Worm (Caenorhabditis elegans) whole organism, L3 larva: ENCODE data around the gene rab-39.

ENCODE experiments used
- R02D3.7 ChIP-seq: fragments of 150-350 bp; optimal IDR thresholded peaks from 2 replicates; lab custom pipeline; 2014; ENCODE audit warnings: missing biosample characterization, missing genetic modification characterization
- ZK546.5 ChIP-seq: sonication (generic microtip); optimal IDR thresholded peaks from 2 replicates; lab custom pipeline; 2017; ENCODE audit warnings: missing biosample characterization, missing genetic modification characterization
- ama-1 ChIP-seq: fragments of 150-350 bp; optimal IDR thresholded peaks from 2 replicates; lab custom pipeline; 2018
- ceh-16 ChIP-seq: sonication (generic microtip); optimal IDR thresholded peaks from 2 replicates; lab custom pipeline; 2017; ENCODE audit warnings: missing biosample characterization, missing genetic modification characterization
- ceh-9 ChIP-seq: sonication (generic microtip); optimal IDR thresholded peaks from 2 replicates; lab custom pipeline; 2018; ENCODE audit warnings: missing biosample characterization, missing genetic modification characterization
- egl-5 ChIP-seq: fragments of 150-350 bp; optimal IDR thresholded peaks from 2 replicates; lab custom pipeline; 2017; ENCODE audit warnings: missing biosample characterization, missing genetic modification reagents, missing genetic modification characterization, inconsistent platforms
- elt-2 ChIP-seq: sonication (generic microtip); optimal IDR thresholded peaks from 2 replicates; lab custom pipeline; 2016; ENCODE audit warnings: missing genetic modification reagents, mild to moderate bottlenecking, missing genetic modification characterization, missing compliant biosample characterization
- elt-3 ChIP-seq, 3 experiments: fragments of 150-350 bp in 1 of 3; sonication (generic microtip) in 2 of 3; optimal IDR thresholded peaks; 2 replicates in 2 of 3; 4 replicates in 1 of 3; lab custom pipeline; 2014 to 2017; ENCODE audit warnings: missing biosample characterization in 3 of 3, missing genetic modification characterization in 3 of 3
- eor-1 ChIP-seq, 2 experiments: fragments of 150-350 bp; optimal IDR thresholded peaks; 2 replicates each; lab custom pipeline; 2014 to 2018; ENCODE audit warnings: missing biosample characterization in 2 of 2, missing genetic modification characterization in 2 of 2
- fkh-10 ChIP-seq: sonication (generic microtip); optimal IDR thresholded peaks from 2 replicates; lab custom pipeline; 2017; ENCODE audit warnings: missing biosample characterization, missing genetic modification reagents, missing genetic modification characterization
- hmg-11 ChIP-seq: sonication (generic microtip); optimal IDR thresholded peaks from 2 replicates; lab custom pipeline; 2016; ENCODE audit warnings: missing genetic modification characterization, missing compliant biosample characterization
- jun-1 ChIP-seq: fragments of 150-350 bp; optimal IDR thresholded peaks from 2 replicates; lab custom pipeline; 2014; ENCODE audit warnings: missing biosample characterization, missing genetic modification reagents, missing genetic modification characterization
- lin-15B ChIP-seq: fragments of 150-350 bp; optimal IDR thresholded peaks from 2 replicates; lab custom pipeline; 2014; ENCODE audit warnings: missing biosample characterization, missing genetic modification characterization
- lin-39 ChIP-seq: fragments of 150-350 bp; optimal IDR thresholded peaks from 2 replicates; lab custom pipeline; 2018; ENCODE audit warnings: missing biosample characterization, missing genetic modification reagents, missing genetic modification characterization
- lsy-12 ChIP-seq: sonication (generic microtip); optimal IDR thresholded peaks from 2 replicates; lab custom pipeline; 2016; ENCODE audit warnings: mild to moderate bottlenecking, missing genetic modification characterization, missing compliant biosample characterization
- mdl-1 ChIP-seq: fragments of 150-350 bp; optimal IDR thresholded peaks from 2 replicates; lab custom pipeline; 2014; ENCODE audit warnings: missing biosample characterization, missing genetic modification characterization
- mml-1 ChIP-seq: fragments of 150-350 bp; sonication (generic microtip); optimal IDR thresholded peaks from 3 replicates; lab custom pipeline; 2014; ENCODE audit warnings: missing biosample characterization, missing genetic modification characterization
- nfya-1 ChIP-seq: sonication (generic microtip); optimal IDR thresholded peaks from 2 replicates; lab custom pipeline; 2017; ENCODE audit warnings: missing genetic modification characterization, mild to moderate bottlenecking, missing compliant biosample characterization, antibody characterized with exemption, moderate library complexity; ENCODE audit not compliant: insufficient read depth
- nhr-11 ChIP-seq: fragments of 150-350 bp; optimal IDR thresholded peaks from 2 replicates; lab custom pipeline; 2014; ENCODE audit warnings: missing biosample characterization, missing genetic modification characterization
- nhr-12 ChIP-seq: fragments of 150-350 bp; optimal IDR thresholded peaks from 2 replicates; lab custom pipeline; 2014; ENCODE audit warnings: missing biosample characterization, missing genetic modification characterization
- nhr-23 ChIP-seq: fragments of 150-350 bp; optimal IDR thresholded peaks from 2 replicates; lab custom pipeline; 2014; ENCODE audit warnings: missing biosample characterization, missing genetic modification reagents, missing genetic modification characterization
- nhr-25 ChIP-seq: sonication (generic microtip); optimal IDR thresholded peaks from 2 replicates; lab custom pipeline; 2017; ENCODE audit warnings: missing biosample characterization, missing genetic modification characterization
- nhr-43 ChIP-seq: sonication (generic microtip); optimal IDR thresholded peaks from 2 replicates; lab custom pipeline; 2016; ENCODE audit warnings: mild to moderate bottlenecking, missing genetic modification characterization, missing compliant biosample characterization; ENCODE audit not compliant: poor library complexity, severe bottlenecking
- nhr-67 ChIP-seq: fragments of 150-350 bp; optimal IDR thresholded peaks from 2 replicates; lab custom pipeline; 2014; ENCODE audit warnings: missing biosample characterization, missing genetic modification characterization
- nhr-76 ChIP-seq: fragments of 150-350 bp; sonication (generic microtip); optimal IDR thresholded peaks from 5 replicates; lab custom pipeline; 2014; ENCODE audit warnings: missing biosample characterization, missing genetic modification characterization
- pha-4 ChIP-seq: fragments of 150-350 bp; optimal IDR thresholded peaks from 2 replicates; lab custom pipeline; 2014; ENCODE audit warnings: missing biosample characterization, missing genetic modification reagents, missing genetic modification characterization
- pqm-1 ChIP-seq: fragments of 150-350 bp; optimal IDR thresholded peaks from 2 replicates; lab custom pipeline; 2017; ENCODE audit warnings: missing biosample characterization, missing genetic modification characterization, inconsistent platforms
- sea-2 ChIP-seq: fragments of 150-350 bp; sonication (generic microtip); optimal IDR thresholded peaks from 4 replicates; lab custom pipeline; 2014; ENCODE audit warnings: missing biosample characterization, missing genetic modification reagents, missing genetic modification characterization
- skn-1 ChIP-seq: fragments of 150-350 bp; optimal IDR thresholded peaks from 2 replicates; lab custom pipeline; 2014; ENCODE audit warnings: missing biosample characterization, missing genetic modification characterization
- tbx-2 ChIP-seq: sonication (generic microtip); optimal IDR thresholded peaks from 2 replicates; lab custom pipeline; 2016; ENCODE audit warnings: mild to moderate bottlenecking, missing genetic modification characterization, missing compliant biosample characterization
- unc-39 ChIP-seq: sonication (generic microtip); optimal IDR thresholded peaks from 4 replicates; lab custom pipeline; 2017; ENCODE audit warnings: missing biosample characterization, missing genetic modification characterization
- unc-62 ChIP-seq: fragments of 150-350 bp; sonication (generic microtip); optimal IDR thresholded peaks from 4 replicates; lab custom pipeline; 2014; ENCODE audit warnings: missing biosample characterization, missing genetic modification reagents, missing genetic modification characterization
- zag-1 ChIP-seq: fragments of 150-350 bp; optimal IDR thresholded peaks from 2 replicates; lab custom pipeline; 2014; ENCODE audit warnings: missing biosample characterization, missing genetic modification characterization
- ztf-4 ChIP-seq: fragments of 150-350 bp; optimal IDR thresholded peaks from 2 replicates; lab custom pipeline; 2014; ENCODE audit warnings: missing biosample characterization, missing genetic modification characterization

The rab-39 gene

ce11 chrII:9352669-9353068, 29.9 kb upstream of the rab-39 start, which contains the start of the genes sdhb-1 and cup-15:
TSS of gene sdhb-1 (minus strand) at chrII:9352731.
TSS of gene cup-15 (plus strand) at chrII:9353000.
- TF ChIP-seq egl-5 (tag; lab: Kevin White, UChicago) (no peak), ceh-9 (tag; lab: Kevin White, UChicago) (no peak), lsy-12 (tag; lab: Kevin White, UChicago) (no peak), pqm-1 (tag; lab: Kevin White, UChicago) (no peak), hmg-11 (tag; lab: Kevin White, UChicago) (peak; percentile 24), ama-1 (no peak), mdl-1 (no peak), ceh-16 (tag; lab: Kevin White, UChicago) (no peak), pha-4 (tag; lab: Kevin White, UChicago) (peak; percentile 79), nfya-1 (peak; percentile 3), nhr-67 (tag; lab: Kevin White, UChicago) (no peak), mml-1 (tag; lab: Kevin White, UChicago) (no peak), zag-1 (tag; lab: Kevin White, UChicago) (no peak), eor-1 (tag; optimal IDR thresholded peaks at IDR 0.05; lab: Kevin White, UChicago) (no peak), unc-62 (GFP tag; lab: Kevin White, UChicago) (no peak), R02D3.7 (tag; lab: Kevin White, UChicago) (peak; percentile 75), elt-2 (tag; lab: Kevin White, UChicago) (peak; percentile 9)

- TF ChIP-seq nhr-12 (tag; lab: Kevin White, UChicago) (no peak), lin-15B (tag; lab: Kevin White, UChicago) (no peak), hmg-11 (tag; lab: Kevin White, UChicago) (no peak), pqm-1 (tag; lab: Kevin White, UChicago) (no peak), lin-39 (tag; lab: Kevin White, UChicago) (no peak), elt-2 (tag; lab: Kevin White, UChicago) (no peak), skn-1 (no peak)
Observed at ce11 chrII:9347444-9347843, 24.7 kb upstream of the rab-39 start.

- TF ChIP-seq ama-1: no peak
- no peak for TF ChIP-seq nhr-23 (tag; lab: Kevin White, UChicago)
- no peak for TF ChIP-seq mdl-1
- TF ChIP-seq ZK546.5 (tag; lab: Kevin White, UChicago): no peak
- TF ChIP-seq unc-39 (tag; lab: Kevin White, UChicago): no peak
- TF ChIP-seq zag-1 (tag; lab: Kevin White, UChicago): no peak
- TF ChIP-seq jun-1 (tag; lab: Kevin White, UChicago): no peak
- TF ChIP-seq lin-15B (tag; lab: Kevin White, UChicago): no peak
- no peak for TF ChIP-seq hmg-11 (tag; lab: Kevin White, UChicago)
- TF ChIP-seq sea-2 (GFP tag; lab: Kevin White, UChicago): no peak
Observed at ce11 chrII:9346490-9346889, 23.8 kb upstream of the rab-39 start, which contains the start of gene F42A8.1. TSS of gene F42A8.1 (minus strand) at chrII:9346590.

- no peak for TF ChIP-seq nhr-11 (tag; lab: Kevin White, UChicago)
- TF ChIP-seq R02D3.7 (tag; lab: Kevin White, UChicago): no peak
- TF ChIP-seq nhr-25 (tag; lab: Kevin White, UChicago): no peak
- no peak for TF ChIP-seq nhr-12 (tag; lab: Kevin White, UChicago)
- TF ChIP-seq unc-62 (GFP tag; lab: Kevin White, UChicago): no peak
Observed at ce11 chrII:9345794-9346193, 23.1 kb upstream of the rab-39 start.

ce11 chrII:9345116-9345515, 22.4 kb upstream of the rab-39 start:
- TF ChIP-seq hmg-11 (tag; lab: Kevin White, UChicago) (no peak), fkh-10 (no peak), nhr-23 (tag; lab: Kevin White, UChicago) (no peak), zag-1 (tag; lab: Kevin White, UChicago) (no peak), nhr-25 (tag; lab: Kevin White, UChicago) (no peak), nhr-76 (no peak), unc-39 (tag; lab: Kevin White, UChicago) (no peak), ceh-16 (tag; lab: Kevin White, UChicago) (no peak), egl-5 (tag; lab: Kevin White, UChicago) (no peak), nhr-12 (tag; lab: Kevin White, UChicago) (no peak)

ce11 chrII:9343955-9344354, 21.2 kb upstream of the rab-39 start:
- TF ChIP-seq nhr-76: no peak
- TF ChIP-seq tbx-2: peak; percentile 39
- TF ChIP-seq ztf-4 (tag; lab: Kevin White, UChicago): no peak
- no peak for TF ChIP-seq fkh-10
- peak; percentile 65 for TF ChIP-seq nhr-23 (tag; lab: Kevin White, UChicago)
- TF ChIP-seq mdl-1: no peak
- TF ChIP-seq nhr-43 (tag; lab: Kevin White, UChicago): peak; percentile 92
- peak in 2 of 3 experiments; percentile 59 to 86 for TF ChIP-seq elt-3 (tag; optimal IDR thresholded peaks at IDR 0.05; lab: Kevin White, UChicago)
- TF ChIP-seq zag-1 (tag; lab: Kevin White, UChicago): no peak
- TF ChIP-seq mml-1 (tag; lab: Kevin White, UChicago): no peak
- TF ChIP-seq unc-62 (GFP tag; lab: Kevin White, UChicago): peak; percentile 58
- peak; percentile 51 for TF ChIP-seq nhr-25 (tag; lab: Kevin White, UChicago)
